Worm (Caenorhabditis elegans) whole organism, L2 larva: ENCODE data around the gene srh-244.

Experiments used
- fos-1 ChIP-seq: fragments of 150-350 bp; optimal IDR thresholded peaks from 2 replicates; lab custom pipeline; 2014; ENCODE audit warnings: missing biosample characterization, missing genetic modification characterization
- ztf-1 ChIP-seq: fragments of 200-800 bp; sonication (Bioruptor generic); conservative IDR thresholded peaks from 2 replicates; pipeline ENCODE4 v1.3.6; 2022; ENCODE audit warnings: missing genetic modification characterization, missing compliant biosample characterization

Gene srh-244

ce11 chrV:7391933-7392332, 48.3 kb downstream of the srh-244 start, which contains the start of gene fbxa-105:
Gene fbxa-105 (minus strand): TSS chrV:7392029.
- peak; percentile 70 for TF ChIP-seq fos-1 (tag; lab: Kevin White, UChicago)
- no peak for TF ChIP-seq ztf-1 (GFP tag; lab: Robert Waterston, UW)
